Fruit fly (Drosophila melanogaster) whole organism, prepupa: Measurements from ENCODE around the gene Vha16-2.

ENCODE experiments used
- Blimp-1 ChIP-seq: fragments of 200-800 bp; sonication (Bioruptor generic); optimal IDR thresholded peaks from 3 replicates; lab custom pipeline; 2017; ENCODE audit warnings: missing biosample characterization, missing genetic modification characterization, mild to moderate bottlenecking, moderate library complexity, missing genetic modification reagents
- CG10631 ChIP-seq: fragments of 200-800 bp; sonication (Bioruptor generic); optimal IDR thresholded peaks from 2 replicates; lab custom pipeline; 2016; ENCODE audit warnings: missing biosample characterization, missing genetic modification characterization
- CG11294 ChIP-seq: fragments of 200-800 bp; sonication (Bioruptor generic); IDR thresholded peaks from 2 replicates; pipeline ENCODE4 v1.3.6; 2022; ENCODE audit warnings: missing biosample characterization, missing genetic modification characterization
- CG11902 ChIP-seq: fragments of 200-800 bp; sonication (Bioruptor generic); optimal IDR thresholded peaks from 3 replicates; lab custom pipeline; 2016; ENCODE audit warnings: missing biosample characterization, missing genetic modification characterization
- CG1621 ChIP-seq: fragments of 200-800 bp; sonication (Bioruptor generic); optimal IDR thresholded peaks from 3 replicates; lab custom pipeline; 2018; ENCODE audit warnings: missing biosample characterization, mild to moderate bottlenecking, missing genetic modification characterization
- CG16779 ChIP-seq: fragments of 200-800 bp; sonication (Bioruptor generic); optimal IDR thresholded peaks from 3 replicates; lab custom pipeline; 2017; ENCODE audit warnings: missing biosample characterization, mild to moderate bottlenecking, missing genetic modification characterization
- CG31627 ChIP-seq: fragments of 200-800 bp; sonication (Bioruptor generic); optimal IDR thresholded peaks from 3 replicates; lab custom pipeline; 2016; ENCODE audit warnings: missing biosample characterization, missing genetic modification characterization
- CG32006 ChIP-seq: fragments of 200-800 bp; sonication (Bioruptor generic); optimal IDR thresholded peaks from 3 replicates; lab custom pipeline; 2017; ENCODE audit warnings: missing biosample characterization, mild to moderate bottlenecking, missing genetic modification characterization
- CG34406 ChIP-seq: fragments of 200-800 bp; sonication (Bioruptor generic); optimal IDR thresholded peaks from 3 replicates; lab custom pipeline; 2016; ENCODE audit warnings: missing biosample characterization, missing genetic modification characterization
- CG4318 ChIP-seq: fragments of 200-800 bp; sonication (Bioruptor generic); optimal IDR thresholded peaks from 3 replicates; lab custom pipeline; 2017; ENCODE audit warnings: missing biosample characterization, mild to moderate bottlenecking, missing genetic modification characterization
- CG6163 ChIP-seq: fragments of 200-800 bp; sonication (Bioruptor generic); IDR thresholded peaks from 3 replicates; pipeline ENCODE4 v1.3.6; 2022; ENCODE audit warnings: missing biosample characterization, missing genetic modification characterization
- CG6792 ChIP-seq: fragments of 200-800 bp; sonication (Bioruptor generic); optimal IDR thresholded peaks from 3 replicates; lab custom pipeline; 2016; ENCODE audit warnings: missing biosample characterization, missing genetic modification characterization
- CG6808 ChIP-seq: fragments of 200-800 bp; sonication (Bioruptor generic); optimal IDR thresholded peaks from 3 replicates; lab custom pipeline; 2017; ENCODE audit warnings: missing biosample characterization, missing genetic modification characterization, mild to moderate bottlenecking, moderate library complexity, missing genetic modification reagents
- CG6854 ChIP-seq: fragments of 200-800 bp; sonication (Bioruptor generic); optimal IDR thresholded peaks from 2 replicates; lab custom pipeline; 2017; ENCODE audit warnings: missing biosample characterization, mild to moderate bottlenecking, missing genetic modification characterization
- CG7368 ChIP-seq: fragments of 200-800 bp; sonication (Bioruptor generic); optimal IDR thresholded peaks from 3 replicates; lab custom pipeline; 2016; ENCODE audit warnings: missing biosample characterization, missing genetic modification characterization
- CG8319 ChIP-seq: fragments of 200-800 bp; sonication (Bioruptor generic); optimal IDR thresholded peaks from 3 replicates; lab custom pipeline; 2016; ENCODE audit warnings: missing biosample characterization, missing genetic modification characterization
- CG8632 ChIP-seq: fragments of 200-800 bp; sonication (Bioruptor generic); optimal IDR thresholded peaks from 3 replicates; lab custom pipeline; 2016; ENCODE audit warnings: missing biosample characterization, missing genetic modification characterization
- Eip75B ChIP-seq: fragments of 200-800 bp; sonication (Bioruptor generic); optimal IDR thresholded peaks from 3 replicates; lab custom pipeline; 2016; ENCODE audit warnings: missing biosample characterization, missing genetic modification characterization
- Eip78C ChIP-seq: fragments of 200-800 bp; sonication (Bioruptor generic); peaks from one replicate; lab custom pipeline; 2016; ENCODE audit warnings: missing biosample characterization, missing genetic modification characterization
- Ets96B ChIP-seq: fragments of 200-800 bp; optimal IDR thresholded peaks from 2 replicates; lab custom pipeline; 2019; ENCODE audit warnings: missing biosample characterization, mild to moderate bottlenecking, missing genetic modification characterization, moderate library complexity
- Hr38 ChIP-seq: sonication (Bioruptor generic); optimal IDR thresholded peaks from 2 replicates; lab custom pipeline; 2016; ENCODE audit warnings: missing biosample characterization, missing genetic modification characterization
- Hr39 ChIP-seq: fragments of 200-800 bp; sonication (Bioruptor generic); optimal IDR thresholded peaks from 2 replicates; lab custom pipeline; 2016; ENCODE audit warnings: missing biosample characterization, missing genetic modification characterization
- Lpt ChIP-seq: fragments of 200-800 bp; sonication (Bioruptor generic); optimal IDR thresholded peaks from 3 replicates; lab custom pipeline; 2016; ENCODE audit warnings: missing biosample characterization, missing genetic modification characterization
- Smox ChIP-seq: fragments of 200-800 bp; sonication (Bioruptor generic); optimal IDR thresholded peaks from 3 replicates; lab custom pipeline; 2016; ENCODE audit warnings: missing biosample characterization, missing genetic modification characterization
- Sox102F ChIP-seq: fragments of 200-800 bp; sonication (Bioruptor generic); optimal IDR thresholded peaks from 2 replicates; lab custom pipeline; 2016; ENCODE audit warnings: missing biosample characterization, mild to moderate bottlenecking, missing genetic modification characterization
- Sox14 ChIP-seq: fragments of 200-800 bp; sonication (Bioruptor generic); optimal IDR thresholded peaks from 3 replicates; lab custom pipeline; 2016; ENCODE audit warnings: missing biosample characterization, missing genetic modification characterization
- acj6 ChIP-seq: fragments of 200-800 bp; sonication (Bioruptor generic); optimal IDR thresholded peaks from 3 replicates; lab custom pipeline; 2016; ENCODE audit warnings: missing biosample characterization, missing genetic modification characterization
- dac ChIP-seq: fragments of 200-800 bp; sonication (Bioruptor generic); optimal IDR thresholded peaks from 2 replicates; lab custom pipeline; 2017; ENCODE audit warnings: missing biosample characterization, mild to moderate bottlenecking, missing genetic modification characterization
- dsx ChIP-seq: fragments of 200-800 bp; optimal IDR thresholded peaks from 3 replicates; lab custom pipeline; 2019; ENCODE audit warnings: missing biosample characterization, mild to moderate bottlenecking, missing genetic modification characterization, moderate library complexity; ENCODE audit not compliant: poor library complexity, severe bottlenecking
- eg ChIP-seq: fragments of 200-800 bp; sonication (Bioruptor generic); IDR thresholded peaks from 3 replicates; pipeline ENCODE4 v1.3.6; 2022; ENCODE audit warnings: missing biosample characterization, missing genetic modification characterization
- fkh ChIP-seq: fragments of 200-800 bp; sonication (Bioruptor generic); optimal IDR thresholded peaks from 3 replicates; lab custom pipeline; 2017; ENCODE audit warnings: missing biosample characterization, mild to moderate bottlenecking, missing genetic modification characterization, moderate library complexity
- lz ChIP-seq: fragments of 200-800 bp; sonication (Bioruptor generic); optimal IDR thresholded peaks from 3 replicates; lab custom pipeline; 2016; ENCODE audit warnings: missing biosample characterization, missing genetic modification characterization
- net ChIP-seq: fragments of 200-800 bp; sonication (Bioruptor generic); optimal IDR thresholded peaks from 3 replicates; lab custom pipeline; 2016; ENCODE audit warnings: missing biosample characterization, missing genetic modification characterization
- pdm3 ChIP-seq: fragments of 200-800 bp; sonication (Bioruptor generic); optimal IDR thresholded peaks from 3 replicates; lab custom pipeline; 2016; ENCODE audit warnings: missing biosample characterization, missing genetic modification characterization
- salr ChIP-seq, 2 experiments: fragments of 200-800 bp; sonication (Bioruptor generic); optimal IDR thresholded peaks; 3 replicates each; lab custom pipeline; 2016 to 2018; ENCODE audit warnings: missing biosample characterization in 2 of 2, missing genetic modification characterization in 2 of 2, mild to moderate bottlenecking in 1 of 2
- spab ChIP-seq: fragments of 200-800 bp; sonication (Bioruptor generic); optimal IDR thresholded peaks from 2 replicates; lab custom pipeline; 2017; ENCODE audit warnings: missing biosample characterization, mild to moderate bottlenecking, missing genetic modification characterization, missing genetic modification reagents
- svp ChIP-seq: fragments of 200-800 bp; sonication (Bioruptor generic); peaks from one replicate; lab custom pipeline; 2016; ENCODE audit warnings: missing biosample characterization, missing genetic modification characterization
- topi ChIP-seq: fragments of 200-800 bp; sonication (Bioruptor generic); optimal IDR thresholded peaks from 3 replicates; lab custom pipeline; 2016; ENCODE audit warnings: missing biosample characterization, missing genetic modification characterization
- vri ChIP-seq: fragments of 200-800 bp; sonication (Bioruptor generic); optimal IDR thresholded peaks from 3 replicates; lab custom pipeline; 2016; ENCODE audit warnings: missing biosample characterization, mild to moderate bottlenecking, missing genetic modification characterization

The Vha16-2 gene

DNA sequence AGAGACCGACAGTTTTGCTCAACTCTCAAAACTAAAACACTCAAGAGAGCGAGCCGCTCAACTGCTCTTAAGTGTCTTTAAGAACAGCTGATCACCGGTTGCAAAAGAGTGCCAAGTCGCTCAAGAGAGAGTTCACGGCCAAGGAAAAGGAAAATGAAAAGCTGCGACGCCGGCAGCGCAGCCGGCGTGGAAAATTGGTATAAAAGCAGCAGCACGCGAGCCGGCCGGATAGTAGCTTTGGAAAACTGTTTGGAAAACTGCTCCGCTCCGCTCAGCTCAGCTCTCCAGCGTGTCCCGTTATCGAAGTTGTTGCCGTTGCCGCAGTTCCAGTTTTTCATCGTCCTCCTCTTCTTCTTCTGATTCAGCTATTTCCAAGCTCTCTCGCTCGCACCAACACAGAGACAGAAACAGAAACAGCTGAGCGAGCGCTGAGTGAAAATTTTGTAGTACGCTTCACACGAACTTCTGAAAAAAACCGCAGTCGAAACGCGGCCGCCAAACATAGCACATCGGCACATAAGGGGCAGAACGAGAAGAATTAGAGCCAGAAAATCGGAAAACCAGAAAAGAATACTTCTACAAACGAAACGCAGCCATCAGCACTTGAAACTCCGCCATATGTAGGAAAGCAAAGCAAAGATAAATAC lies 12.7 kb downstream of the Vha16-2 start, which contains the start of gene chrb (continued):
- TF ChIP-seq Eip75B (GFP tag; lab: Kevin White, UChicago) (peak; percentile 58), CG31627 (GFP tag; lab: Kevin White, UChicago) (no peak), Sox102F (peak; percentile 55), CG6792 (GFP tag; lab: Kevin White, UChicago) (peak; percentile 23), spab (GFP tag; lab: Kevin White, UChicago) (peak; percentile 43), CG1621 (tag; lab: Kevin White, UChicago) (peak; percentile 50), dac (no peak)
- TF ChIP-seq, all 60 proteins: peak for 37

DNA sequence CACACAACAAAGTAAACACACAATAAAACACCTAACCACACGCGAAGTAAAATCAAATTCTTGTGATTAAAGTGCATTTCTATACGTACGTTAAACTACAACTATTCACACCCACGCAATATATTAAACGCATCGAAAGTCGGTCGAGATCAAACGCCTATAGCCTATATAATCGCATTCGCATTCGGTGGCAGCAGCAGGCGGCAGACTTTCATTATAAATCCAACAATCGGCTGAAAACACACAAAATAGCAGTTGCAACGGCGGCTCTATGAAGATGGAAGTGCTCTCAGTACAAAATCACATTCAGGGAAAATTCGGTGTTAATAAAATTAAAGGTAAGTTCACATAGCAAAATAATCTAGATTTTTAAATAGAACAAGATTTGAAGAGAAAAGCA lies 13.5 kb downstream of the Vha16-2 start:
- peak; percentile 10 for TF ChIP-seq Eip78C (GFP tag; lab: Kevin White, UChicago)
- no peak for TF ChIP-seq spab (GFP tag; lab: Kevin White, UChicago)

DNA sequence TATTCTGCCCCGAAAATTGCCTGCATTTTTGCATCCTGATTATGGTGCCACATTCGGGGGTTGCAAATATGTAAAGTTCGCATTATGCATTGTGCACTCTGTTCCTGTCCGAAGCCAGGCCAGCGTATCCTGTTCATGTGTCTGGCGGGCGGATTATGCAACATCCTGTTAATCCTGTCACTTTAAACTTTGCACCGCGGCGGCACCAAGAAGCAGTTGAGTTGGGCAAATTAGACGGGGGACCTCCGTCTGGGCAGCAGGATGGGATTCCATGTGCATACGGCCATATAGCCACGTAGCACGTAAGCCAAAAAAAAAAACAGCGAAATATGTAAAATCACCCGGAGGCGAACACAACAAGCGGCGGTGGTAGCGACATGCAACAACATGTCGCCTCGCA lies 14.7 kb downstream of the Vha16-2 start:
- 0 out of 3 replicates have a peak, but pooled peaks have one; percentile 21 for TF ChIP-seq eg (GFP tag; lab: Robert Waterston, UW)
- TF ChIP-seq CG6163 (GFP tag; lab: Robert Waterston, UW), result 0 out of 3 replicates have a peak, but pooled peaks have one; percentile 19
- TF ChIP-seq CG6792 (GFP tag; lab: Kevin White, UChicago), result no peak

DNA sequence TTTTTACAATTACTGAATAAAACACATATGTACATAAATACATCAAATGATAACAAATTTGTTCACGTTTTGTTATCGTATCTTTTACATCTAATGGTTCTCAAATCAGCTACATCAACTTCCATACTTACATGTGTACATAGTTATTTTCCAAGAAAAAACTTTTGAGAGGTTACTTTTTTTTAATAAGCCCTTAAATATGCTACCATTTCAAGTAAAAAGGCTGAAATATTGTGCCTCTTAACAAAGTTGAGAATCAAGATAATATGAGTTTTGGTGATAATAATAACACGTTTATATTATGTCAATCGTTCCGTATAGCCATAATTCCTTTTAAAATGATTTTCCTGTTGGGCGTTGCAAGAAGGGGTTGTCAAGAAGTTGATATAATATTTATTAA lies 15.8 kb downstream of the Vha16-2 start:
- TF ChIP-seq dac, result no peak
- TF ChIP-seq CG8319 (GFP tag; lab: Kevin White, UChicago), result no peak
- TF ChIP-seq CG7368 (GFP tag; lab: Kevin White, UChicago), result no peak
- no peak for TF ChIP-seq CG1621 (tag; lab: Kevin White, UChicago)
- TF ChIP-seq CG31627 (GFP tag; lab: Kevin White, UChicago), result no peak
- TF ChIP-seq vri (GFP tag; lab: Kevin White, UChicago), result peak; percentile 3

DNA sequence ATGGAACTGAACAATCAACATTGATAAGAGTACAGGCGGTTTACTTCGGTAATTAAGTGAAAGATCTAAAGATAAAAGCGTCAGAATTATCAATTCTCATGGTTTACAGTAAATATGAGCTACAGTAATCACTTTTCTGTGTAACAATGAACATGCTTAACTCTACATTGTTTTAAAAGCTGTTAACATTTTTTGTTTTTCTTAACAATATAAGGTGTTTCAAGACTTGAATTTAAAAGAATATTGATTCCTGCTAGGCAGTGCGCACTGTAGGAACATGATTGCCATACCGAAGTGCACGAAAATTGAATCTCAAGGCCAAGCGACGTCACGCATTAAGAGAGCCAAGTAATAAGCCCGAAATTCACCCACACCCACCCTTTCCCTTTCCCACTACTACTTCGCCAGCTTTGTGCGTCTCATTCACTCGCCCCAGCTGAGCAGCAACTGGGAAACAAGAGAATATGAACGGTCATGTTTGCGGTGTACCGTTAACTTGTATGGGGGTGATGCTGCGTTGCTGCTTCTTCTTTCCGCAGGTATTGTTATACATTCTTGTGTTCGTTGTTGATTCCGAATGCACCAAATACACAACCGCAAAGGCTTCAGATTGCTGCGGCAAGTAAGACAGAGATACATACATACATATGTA lies 16.6 kb downstream of the Vha16-2 start:
- TF ChIP-seq CG6854, result peak; percentile 53
- TF ChIP-seq Eip75B (GFP tag; lab: Kevin White, UChicago), result peak; percentile 65
- TF ChIP-seq fkh (GFP tag; lab: Kevin White, UChicago), result peak; percentile 2
- peak; percentile 66 for TF ChIP-seq pdm3 (GFP tag; lab: Kevin White, UChicago)
- peak in 1 of 2 experiments; percentile 2 for TF ChIP-seq salr (GFP tag; optimal IDR thresholded peaks at IDR 0.05; lab: Kevin White, UChicago)
- TF ChIP-seq Blimp-1, result peak; percentile 54
- TF ChIP-seq CG16779 (tag; lab: Kevin White, UChicago), result no peak
- no peak for TF ChIP-seq CG4318 (GFP tag; lab: Kevin White, UChicago)
- TF ChIP-seq Sox14, result peak; percentile 77
- peak; percentile 71 for TF ChIP-seq CG34406 (GFP tag; lab: Kevin White, UChicago)
- TF ChIP-seq Eip78C (GFP tag; lab: Kevin White, UChicago), result peak; percentile 94
- peak; percentile 64 for TF ChIP-seq CG32006 (GFP tag; lab: Kevin White, UChicago)
- peak; percentile 69 for TF ChIP-seq acj6 (GFP tag; lab: Kevin White, UChicago)
- peak; percentile 72 for TF ChIP-seq CG6163 (GFP tag; lab: Robert Waterston, UW)
- peak; percentile 10 for TF ChIP-seq spab (GFP tag; lab: Kevin White, UChicago)
- peak; percentile 57 for TF ChIP-seq CG10631 (GFP tag; lab: Kevin White, UChicago)
- TF ChIP-seq CG31627 (GFP tag; lab: Kevin White, UChicago), result peak; percentile 86
- TF ChIP-seq CG7368 (GFP tag; lab: Kevin White, UChicago), result peak; percentile 62
- TF ChIP-seq Ets96B (tag; lab: Kevin White, UChicago), result peak; percentile 57
- TF ChIP-seq net (GFP tag; lab: Kevin White, UChicago), result peak; percentile 56
- TF ChIP-seq eg (GFP tag; lab: Robert Waterston, UW), result peak; percentile 68; the same call in 2 of the 3 replicates
- TF ChIP-seq lz, result peak; percentile 80
- no peak for TF ChIP-seq CG11294 (GFP tag; lab: Robert Waterston, UW)
- peak; percentile 80 for TF ChIP-seq Smox
- peak; percentile 86 for TF ChIP-seq topi (GFP tag; lab: Kevin White, UChicago)
- TF ChIP-seq CG8319 (GFP tag; lab: Kevin White, UChicago), result peak; percentile 71
- peak; percentile 62 for TF ChIP-seq CG6792 (GFP tag; lab: Kevin White, UChicago)
- TF ChIP-seq Lpt (GFP tag; lab: Kevin White, UChicago), result no peak
- peak; percentile 48 for TF ChIP-seq dsx (GFP tag; lab: Kevin White, UChicago)
- TF ChIP-seq Hr39 (GFP tag; lab: Kevin White, UChicago), result peak; percentile 90
- peak; percentile 73 for TF ChIP-seq CG11902 (GFP tag; lab: Kevin White, UChicago)
- TF ChIP-seq Hr38, result no peak
- peak; percentile 63 for TF ChIP-seq CG8632 (GFP tag; lab: Kevin White, UChicago)
- peak; percentile 41 for TF ChIP-seq CG6808 (GFP tag; lab: Kevin White, UChicago)
- TF ChIP-seq svp (GFP tag; lab: Kevin White, UChicago), result peak; percentile 96
